Worm (Caenorhabditis elegans): ENCODE data around the gene srg-47.

The srg-47 gene

ce11 chrV:14594943-14595342 is 38.9 kb upstream of the srg-47 start:
- TF ChIP-seq elt-2 (tag; optimal IDR thresholded peaks at IDR 0.05) (no peak), T23F11.4 (GFP tag; optimal IDR thresholded peaks at IDR 0.05) (no peak), fkh-10 (GFP tag; optimal IDR thresholded peaks at IDR 0.05) (no peak), nhr-11 (tag; optimal IDR thresholded peaks at IDR 0.05) (no peak), unc-86 (tag; optimal IDR thresholded peaks at IDR 0.05) (no peak), ceh-2 (tag; optimal IDR thresholded peaks at IDR 0.05) (no peak), mec-3 (tag; optimal IDR thresholded peaks at IDR 0.05; ENCODE audit: borderline replicate concordance) (no peak), nhr-232 (tag; optimal IDR thresholded peaks at IDR 0.05) (no peak), sox-4 (tag; optimal IDR thresholded peaks at IDR 0.05) (no peak)

DNA sequence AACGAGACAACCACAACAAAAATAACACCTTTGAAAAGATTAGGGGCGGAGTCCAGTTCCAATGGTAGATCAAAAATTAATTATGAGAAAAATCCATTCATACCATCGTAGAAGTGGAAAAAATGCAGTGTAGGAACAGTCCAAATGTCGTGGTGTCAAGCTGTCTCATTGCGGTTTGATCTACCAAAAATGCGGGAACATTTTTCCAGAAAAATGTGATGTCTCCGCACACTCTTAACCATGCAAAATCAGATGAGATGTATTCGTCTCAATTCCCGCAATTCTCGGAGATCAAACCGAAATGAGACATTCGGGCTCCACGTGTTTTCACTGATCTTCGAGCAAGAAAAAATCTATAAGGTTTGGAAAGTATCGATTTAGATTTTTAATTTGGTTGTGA is 38.0 kb upstream of the srg-47 start:
- TF ChIP-seq ttx-3 (tag; optimal IDR thresholded peaks at IDR 0.05) (no peak), odd-2 (tag; optimal IDR thresholded peaks at IDR 0.05) (no peak), pha-4 (tag; optimal IDR thresholded peaks at IDR 0.05) (no peak)

ce11 chrV:14585351-14585750 is 29.3 kb upstream of the srg-47 start, which contains the start of gene Y40H4A.2:
Gene Y40H4A.2 (minus strand): TSS chrV:14585451.
- TF ChIP-seq tbx-7 (tag; optimal IDR thresholded peaks at IDR 0.05), result no peak
- TF ChIP-seq hlh-13 (GFP tag; optimal IDR thresholded peaks at IDR 0.05), result no peak
- TF ChIP-seq K09A11.1 (tag; optimal IDR thresholded peaks at IDR 0.05; ENCODE audit: insufficient read depth), result no peak
- TF ChIP-seq hlh-6 (tag; optimal IDR thresholded peaks at IDR 0.05), result no peak
- no peak for TF ChIP-seq odd-2 (tag; optimal IDR thresholded peaks at IDR 0.05)
- no peak for TF ChIP-seq madf-2 (tag; optimal IDR thresholded peaks at IDR 0.05)
- no peak for TF ChIP-seq tbx-2 (tag; optimal IDR thresholded peaks at IDR 0.05)
- no peak for TF ChIP-seq ztf-16 (tag; optimal IDR thresholded peaks at IDR 0.05)
- TF ChIP-seq pros-1 (tag; optimal IDR thresholded peaks at IDR 0.05), result no peak
- no peak for TF ChIP-seq pqm-1 (tag; optimal IDR thresholded peaks at IDR 0.05)
- TF ChIP-seq elt-2 (tag; optimal IDR thresholded peaks at IDR 0.05), result no peak
- TF ChIP-seq ceh-24 (tag; optimal IDR thresholded peaks at IDR 0.05), result no peak
- TF ChIP-seq sox-4 (tag; optimal IDR thresholded peaks at IDR 0.05), result no peak
- TF ChIP-seq fax-1 (tag; optimal IDR thresholded peaks at IDR 0.05), result no peak
- TF ChIP-seq lim-6 (tag; optimal IDR thresholded peaks at IDR 0.05), result no peak
- no peak for TF ChIP-seq ets-4 (tag; optimal IDR thresholded peaks at IDR 0.05)
- TF ChIP-seq ref-2 (tag; optimal IDR thresholded peaks at IDR 0.05), result no peak
- TF ChIP-seq nfya-1 (tag; optimal IDR thresholded peaks at IDR 0.05), result no peak

DNA sequence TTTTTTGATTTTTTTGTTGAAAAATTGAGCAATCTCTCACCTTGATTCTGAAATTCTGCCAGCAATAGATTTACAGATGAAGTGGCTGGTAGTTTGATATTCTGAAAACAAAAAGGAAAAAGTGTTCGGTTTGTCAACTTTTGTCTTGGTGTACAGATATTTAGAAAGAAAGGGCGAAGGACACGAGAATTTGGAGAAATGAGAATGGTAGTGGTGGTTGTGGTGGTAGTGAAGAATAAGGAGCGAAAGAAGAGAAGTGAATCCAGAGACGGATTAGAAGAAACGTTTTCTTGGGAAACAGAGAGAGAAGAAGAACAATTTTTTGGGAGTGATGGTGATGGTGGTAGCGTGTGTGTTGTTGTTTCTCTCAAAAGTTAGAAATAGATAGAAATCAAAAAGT is 23.5 kb upstream of the srg-47 start, which contains the start of gene gar-3:
TSS of gene gar-3 (minus strand) at position 101 of the 400 bp plus-strand sequence.
- TF ChIP-seq unc-55 (GFP tag; optimal IDR thresholded peaks at IDR 0.05) (no peak), nhr-11 (tag; optimal IDR thresholded peaks at IDR 0.05) (no peak), dve-1 (tag; optimal IDR thresholded peaks at IDR 0.05) (no peak), pax-1 (tag; optimal IDR thresholded peaks at IDR 0.05) (no peak)

DNA sequence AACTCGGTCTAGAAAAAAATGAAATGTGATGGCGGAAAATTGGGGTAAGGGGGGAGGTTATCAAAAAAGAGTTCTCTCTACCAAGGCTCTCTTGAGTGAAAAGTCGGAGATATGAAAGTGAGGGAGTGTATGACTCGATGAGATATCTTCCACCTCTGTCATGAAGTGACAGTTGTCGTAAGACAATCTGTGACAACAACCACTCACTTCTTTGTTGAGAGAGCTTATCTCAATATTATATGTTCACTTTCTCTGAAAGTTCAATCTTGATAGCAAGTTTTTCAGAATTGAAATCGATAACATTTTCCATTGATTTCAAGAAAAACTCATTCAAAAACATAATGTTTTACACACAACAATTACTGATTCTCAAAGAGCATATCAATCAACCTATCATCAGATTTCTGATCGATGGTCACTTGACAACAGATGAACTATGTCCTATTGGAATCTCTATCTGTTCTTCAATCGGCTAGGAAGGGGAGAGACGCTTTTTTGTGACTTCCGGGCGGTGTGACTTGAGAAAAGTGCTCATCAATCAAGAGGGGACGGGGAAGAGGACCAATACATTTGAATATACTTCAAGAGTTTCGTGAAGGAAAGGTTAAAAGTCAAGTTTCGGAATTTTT is 20.8 kb upstream of the srg-47 start:
- TF ChIP-seq unc-55 (GFP tag; optimal IDR thresholded peaks at IDR 0.05) (peak; percentile 42), che-1 (tag; optimal IDR thresholded peaks at IDR 0.05) (no peak), nhr-232 (tag; optimal IDR thresholded peaks at IDR 0.05) (no peak)

- no peak for TF ChIP-seq madf-2 (tag; optimal IDR thresholded peaks at IDR 0.05)
- TF ChIP-seq K09A11.1 (tag; optimal IDR thresholded peaks at IDR 0.05; ENCODE audit: insufficient read depth), result no peak
- TF ChIP-seq nhr-232 (tag; optimal IDR thresholded peaks at IDR 0.05), result no peak
- no peak for TF ChIP-seq F13H6.1 (tag; optimal IDR thresholded peaks at IDR 0.05)
- TF ChIP-seq gmeb-2 (tag; optimal IDR thresholded peaks at IDR 0.05), result no peak
- TF ChIP-seq C38D4.7 (GFP tag; optimal IDR thresholded peaks at IDR 0.05), result no peak
- TF ChIP-seq hlh-30 (tag; optimal IDR thresholded peaks at IDR 0.05; ENCODE audit: insufficient read depth), result no peak
- no peak for TF ChIP-seq eyg-1 (tag; optimal IDR thresholded peaks at IDR 0.05)
- TF ChIP-seq fax-1 (tag; optimal IDR thresholded peaks at IDR 0.05), result no peak
- no peak for TF ChIP-seq elt-4 (tag; optimal IDR thresholded peaks at IDR 0.05)
- TF ChIP-seq unc-55 (GFP tag; optimal IDR thresholded peaks at IDR 0.05), result no peak
- TF ChIP-seq tbx-7 (tag; optimal IDR thresholded peaks at IDR 0.05), result no peak
Observed at ce11 chrV:14562589-14562988, 6.5 kb upstream of the srg-47 start, which contains the start of gene C53A5.11. Gene C53A5.11 (plus strand): TSS chrV:14562889.

All from whole organism, late embryonic.